Worm (Caenorhabditis elegans): ENCODE data around the gene ctsa-1.1.

The ctsa-1.1 gene

ce11 chrII:4736585-4736984 is 863 bp upstream of the ctsa-1.1 start:
- no peak for TF ChIP-seq elt-1 (tag; optimal IDR thresholded peaks at IDR 0.05; ENCODE audit: borderline replicate concordance, insufficient read depth)
- no peak for TF ChIP-seq M03D4.4 (tag; optimal IDR thresholded peaks at IDR 0.05)
- no peak for TF ChIP-seq drap-1 (GFP tag; optimal IDR thresholded peaks at IDR 0.05)
- TF ChIP-seq mep-1 (tag; optimal IDR thresholded peaks at IDR 0.05), result no peak
- no peak for TF ChIP-seq lin-13 (tag; optimal IDR thresholded peaks at IDR 0.05)
- TF ChIP-seq nhr-12 (tag; optimal IDR thresholded peaks at IDR 0.05), result no peak
- TF ChIP-seq unc-62 (GFP tag; optimal IDR thresholded peaks at IDR 0.05), result peak; percentile 2
- no peak for TF ChIP-seq ces-1 (GFP tag; optimal IDR thresholded peaks at IDR 0.05)
- TF ChIP-seq nhr-2 (tag; optimal IDR thresholded peaks at IDR 0.05), result no peak
- TF ChIP-seq tbx-8 (GFP tag; optimal IDR thresholded peaks at IDR 0.05), result no peak
- no peak for TF ChIP-seq snpc-4 (tag; optimal IDR thresholded peaks at IDR 0.05)
- no peak for TF ChIP-seq sptf-1 (tag; optimal IDR thresholded peaks at IDR 0.05)
- peak; percentile 12 for TF ChIP-seq mab-5 (tag; optimal IDR thresholded peaks at IDR 0.05)
- TF ChIP-seq nhr-237 (tag; optimal IDR thresholded peaks at IDR 0.05), result no peak
- no peak for TF ChIP-seq ham-2 (GFP tag; optimal IDR thresholded peaks at IDR 0.05)

- TF ChIP-seq mls-2 (tag; optimal IDR thresholded peaks at IDR 0.05) (peak; percentile 31), nhr-28 (tag; optimal IDR thresholded peaks at IDR 0.05) (no peak), lin-13 (tag; optimal IDR thresholded peaks at IDR 0.05) (peak; percentile 38), elt-3 (tag; optimal IDR thresholded peaks at IDR 0.05) (no peak), tbx-8 (GFP tag; optimal IDR thresholded peaks at IDR 0.05) (no peak), unc-120 (tag; optimal IDR thresholded peaks at IDR 0.05; ENCODE audit: poor library complexity, severe bottlenecking) (no peak), pha-4 (tag; optimal IDR thresholded peaks at IDR 0.05) (peak; percentile 46), lsy-2 (tag; optimal IDR thresholded peaks at IDR 0.05) (peak; percentile 64), nhr-2 (tag; optimal IDR thresholded peaks at IDR 0.05) (no peak), ceh-39 (tag; optimal IDR thresholded peaks at IDR 0.05) (no peak), M03D4.4 (tag; optimal IDR thresholded peaks at IDR 0.05) (no peak), lin-32 (GFP tag; optimal IDR thresholded peaks at IDR 0.05) (peak; percentile 25), bed-3 (GFP tag; optimal IDR thresholded peaks at IDR 0.05) (no peak), nhr-76 (tag; optimal IDR thresholded peaks at IDR 0.05) (no peak), ztf-11 (tag; optimal IDR thresholded peaks at IDR 0.05) (no peak), unc-39 (tag; optimal IDR thresholded peaks at IDR 0.05) (no peak), sem-2 (GFP tag; optimal IDR thresholded peaks at IDR 0.05) (no peak), hlh-1 (tag; optimal IDR thresholded peaks at IDR 0.05) (no peak), mab-5 (tag; optimal IDR thresholded peaks at IDR 0.05) (no peak), ham-2 (GFP tag; optimal IDR thresholded peaks at IDR 0.05) (no peak), elt-1 (tag; optimal IDR thresholded peaks at IDR 0.05; ENCODE audit: borderline replicate concordance, insufficient read depth) (no peak), snpc-4 (tag; optimal IDR thresholded peaks at IDR 0.05) (no peak), mep-1 (tag; optimal IDR thresholded peaks at IDR 0.05) (peak; percentile 68), ceh-43 (GFP tag; optimal IDR thresholded peaks at IDR 0.05) (no peak), flh-1 (GFP tag; optimal IDR thresholded peaks at IDR 0.05) (no peak), cnd-1 (tag; optimal IDR thresholded peaks at IDR 0.05) (no peak), unc-62 (GFP tag; optimal IDR thresholded peaks at IDR 0.05) (no peak), zip-8 (tag; optimal IDR thresholded peaks at IDR 0.05) (no peak), drap-1 (GFP tag; optimal IDR thresholded peaks at IDR 0.05) (peak; percentile 18), nhr-12 (tag; optimal IDR thresholded peaks at IDR 0.05) (no peak), ces-1 (GFP tag; optimal IDR thresholded peaks at IDR 0.05) (peak; percentile 12), sptf-1 (tag; optimal IDR thresholded peaks at IDR 0.05) (peak; percentile 43), blmp-1 (tag; optimal IDR thresholded peaks at IDR 0.05) (no peak), nhr-237 (tag; optimal IDR thresholded peaks at IDR 0.05) (peak; percentile 45), ceh-83 (GFP tag; optimal IDR thresholded peaks at IDR 0.05) (no peak)
Measured at ce11 chrII:4739984-4740462, 2.6 kb downstream of the ctsa-1.1 start, which contains the start of gene eas-1. TSS of gene eas-1 (plus strand) at chrII:4740412.

ce11 chrII:4741527-4742187 is 4.2 kb downstream of the ctsa-1.1 start, which contains the start of gene acs-11:
TSS of gene acs-11 (plus strand) at chrII:4742137.
- TF ChIP-seq cnd-1 (tag; optimal IDR thresholded peaks at IDR 0.05), result no peak
- no peak for TF ChIP-seq nhr-76 (tag; optimal IDR thresholded peaks at IDR 0.05)
- no peak for TF ChIP-seq ceh-43 (GFP tag; optimal IDR thresholded peaks at IDR 0.05)
- TF ChIP-seq ceh-83 (GFP tag; optimal IDR thresholded peaks at IDR 0.05), result no peak
- TF ChIP-seq tbx-8 (GFP tag; optimal IDR thresholded peaks at IDR 0.05), result no peak
- TF ChIP-seq ceh-39 (tag; optimal IDR thresholded peaks at IDR 0.05), result no peak
- TF ChIP-seq drap-1 (GFP tag; optimal IDR thresholded peaks at IDR 0.05), result no peak
- no peak for TF ChIP-seq snpc-4 (tag; optimal IDR thresholded peaks at IDR 0.05)
- no peak for TF ChIP-seq ces-1 (GFP tag; optimal IDR thresholded peaks at IDR 0.05)
- no peak for TF ChIP-seq mls-2 (tag; optimal IDR thresholded peaks at IDR 0.05)

All from whole organism, mixed stage, embryonic.